Fruit fly (Drosophila melanogaster) whole organism, embryonic: Measurements from ENCODE around the gene CG5715.
A peak's percentile ranks its signal among the peaks of the same experiment; 100 is the strongest.

Experiments
- Ada2b ChIP-seq: fragments of 200-800 bp; sonication (Bioruptor generic); IDR thresholded peaks from 2 replicates; pipeline ENCODE4 v1.3.6; 2022; ENCODE audit warnings: missing biosample characterization, missing genetic modification characterization
- CG10321 ChIP-seq: fragments of 200-800 bp; sonication (Bioruptor generic); IDR thresholded peaks from 2 replicates; pipeline ENCODE4 v1.3.6; 2022; ENCODE audit warnings: missing biosample characterization, missing genetic modification characterization
- CG18011 ChIP-seq: fragments of 200-800 bp; sonication (Bioruptor generic); optimal IDR thresholded peaks from 2 replicates; lab custom pipeline; 2017; ENCODE audit warnings: missing biosample characterization, missing genetic modification characterization, mild to moderate bottlenecking, moderate library complexity, missing genotype
- CG32532 ChIP-seq: fragments of 200-800 bp; sonication (Bioruptor generic); IDR thresholded peaks from 2 replicates; pipeline ENCODE4 v1.3.6; 2022; ENCODE audit warnings: missing biosample characterization, missing genetic modification characterization
- CG32772 ChIP-seq: fragments of 200-800 bp; sonication (Bioruptor generic); IDR thresholded peaks from 2 replicates; pipeline ENCODE4 v1.3.6; 2022; ENCODE audit warnings: missing biosample characterization, missing genetic modification characterization
- CG3838 ChIP-seq: fragments of 200-800 bp; sonication (Bioruptor generic); optimal IDR thresholded peaks from 3 replicates; lab custom pipeline; 2016; ENCODE audit warnings: missing biosample characterization, missing genetic modification characterization
- E2f2 ChIP-seq: fragments of 200-800 bp; sonication (Bioruptor generic); IDR thresholded peaks from 2 replicates; pipeline ENCODE4 v1.3.6; 2022; ENCODE audit warnings: missing biosample characterization, missing genetic modification characterization
- NC2β ChIP-seq: fragments of 200-800 bp; sonication (Bioruptor generic); optimal IDR thresholded peaks from 2 replicates; lab custom pipeline; 2016; ENCODE audit warnings: missing biosample characterization, missing genetic modification characterization
- Ravus ChIP-seq: fragments of 200-800 bp; sonication (Bioruptor generic); IDR thresholded peaks from 2 replicates; pipeline ENCODE4 v1.3.6; 2022; ENCODE audit warnings: missing biosample characterization, missing genetic modification characterization
- Usf ChIP-seq: fragments of 200-800 bp; sonication (Bioruptor generic); optimal IDR thresholded peaks from 2 replicates; lab custom pipeline; 2017; ENCODE audit warnings: missing genotype, missing biosample characterization, missing genetic modification characterization
- bcd ChIP-seq: fragments of 200-800 bp; sonication (Bioruptor generic); optimal IDR thresholded peaks from 2 replicates; lab custom pipeline; 2017; ENCODE audit warnings: missing biosample characterization, mild to moderate bottlenecking, missing genetic modification characterization
- dmrt11E ChIP-seq: fragments of 200-800 bp; sonication (Bioruptor generic); optimal IDR thresholded peaks from 3 replicates; lab custom pipeline; 2018; ENCODE audit warnings: missing biosample characterization, mild to moderate bottlenecking, missing genetic modification characterization, moderate library complexity
- eyg ChIP-seq: fragments of 200-800 bp; sonication (Bioruptor generic); optimal IDR thresholded peaks from 3 replicates; lab custom pipeline; 2016; ENCODE audit warnings: missing biosample characterization, missing genetic modification characterization
- psq ChIP-seq: fragments of 200-800 bp; sonication (Bioruptor generic); optimal IDR thresholded peaks from 2 replicates; lab custom pipeline; 2017; ENCODE audit warnings: missing biosample characterization, missing genetic modification characterization
- sens-2 ChIP-seq: fragments of 200-800 bp; sonication (Bioruptor generic); IDR thresholded peaks from 2 replicates; pipeline ENCODE4 v1.3.6; 2022; ENCODE audit warnings: missing biosample characterization, missing genetic modification characterization
- trem ChIP-seq: fragments of 200-800 bp; optimal IDR thresholded peaks from 3 replicates; lab custom pipeline; 2019; ENCODE audit warnings: missing biosample characterization, mild to moderate bottlenecking, missing genetic modification characterization, moderate library complexity

Gene CG5715

dm6 chr3R:24252494-24252893 is 41.7 kb downstream of the CG5715 start, which contains the start of gene beta-PheRS (continued):
- TF ChIP-seq CG32532 (GFP tag; lab: Robert Waterston, UW): peak; percentile 78
- TF ChIP-seq E2f2: peak; percentile 56; the same call in 1 of the 2 replicates
- peak; percentile 17 for TF ChIP-seq Usf (GFP tag; lab: Kevin White, UChicago)
- no peak for TF ChIP-seq psq
- TF ChIP-seq CG3838 (GFP tag; lab: Kevin White, UChicago): no peak
- no peak for TF ChIP-seq sens-2 (GFP tag; lab: Robert Waterston, UW)
- TF ChIP-seq CG18011 (GFP tag; lab: Kevin White, UChicago): no peak
- TF ChIP-seq CG10321 (GFP tag; lab: Robert Waterston, UW): peak; percentile 19; the same call in 1 of the 2 replicates
- peak; percentile 52 for TF ChIP-seq Ada2b (GFP tag; lab: Robert Waterston, UW)
- TF ChIP-seq bcd: no peak
- TF ChIP-seq CG32772 (GFP tag; lab: Robert Waterston, UW): 0 out of 2 replicates have a peak, but pooled peaks have one; percentile 15
- peak; percentile 15 for TF ChIP-seq dmrt11E (tag; lab: Kevin White, UChicago)
- TF ChIP-seq trem (tag; lab: Kevin White, UChicago): peak; percentile 82
- TF ChIP-seq Ravus (GFP tag; lab: Robert Waterston, UW): no peak
- no peak for TF ChIP-seq eyg (GFP tag; lab: Kevin White, UChicago)
- TF ChIP-seq NC2β (GFP tag; lab: Kevin White, UChicago): peak; percentile 50
